Fruit fly (Drosophila melanogaster) whole organism, embryonic: ENCODE results near the gene Alp10.

ENCODE experiments used
- Atf3 ChIP-seq: fragments of 200-800 bp; sonication (Bioruptor generic); optimal IDR thresholded peaks from 3 replicates; lab custom pipeline; 2016; ENCODE audit warnings: missing biosample characterization, missing genetic modification characterization
- B-H2 ChIP-seq: fragments of 200-800 bp; sonication (Bioruptor generic); optimal IDR thresholded peaks from 2 replicates; lab custom pipeline; 2018; ENCODE audit warnings: missing biosample characterization, mild to moderate bottlenecking, missing genetic modification characterization
- CG10267 ChIP-seq: fragments of 200-800 bp; sonication (Bioruptor generic); optimal IDR thresholded peaks from 2 replicates; lab custom pipeline; 2018; ENCODE audit warnings: missing biosample characterization, mild to moderate bottlenecking, missing genetic modification characterization, moderate library complexity
- CG10366 ChIP-seq: fragments of 200-800 bp; sonication (Bioruptor generic); IDR thresholded peaks from 2 replicates; pipeline ENCODE4 v1.3.6; 2022; ENCODE audit warnings: missing biosample characterization, missing genetic modification characterization
- CG11093 ChIP-seq: fragments of 200-800 bp; sonication (Bioruptor generic); IDR thresholded peaks from 3 replicates; pipeline ENCODE4 v1.3.6; 2022; ENCODE audit warnings: missing biosample characterization, missing genetic modification characterization
- CG14441 ChIP-seq: fragments of 200-800 bp; sonication (Bioruptor generic); IDR thresholded peaks from 2 replicates; pipeline ENCODE4 v1.3.6; 2022; ENCODE audit warnings: missing biosample characterization, missing genetic modification characterization
- CG15696 ChIP-seq: fragments of 200-800 bp; sonication (Bioruptor generic); optimal IDR thresholded peaks from 2 replicates; lab custom pipeline; 2019; ENCODE audit warnings: missing biosample characterization, mild to moderate bottlenecking, missing genetic modification characterization, moderate library complexity
- CG17385 ChIP-seq: fragments of 200-800 bp; sonication (Bioruptor generic); optimal IDR thresholded peaks from 3 replicates; lab custom pipeline; 2018; ENCODE audit warnings: missing biosample characterization, mild to moderate bottlenecking, missing genetic modification characterization
- CG17612 ChIP-seq: fragments of 200-800 bp; sonication (Bioruptor generic); IDR thresholded peaks from 2 replicates; pipeline ENCODE4 v1.3.6; 2022; ENCODE audit warnings: missing biosample characterization, missing genetic modification characterization
- CG17912 ChIP-seq: fragments of 200-800 bp; sonication (Bioruptor generic); optimal IDR thresholded peaks from 2 replicates; lab custom pipeline; 2018; ENCODE audit warnings: missing biosample characterization, mild to moderate bottlenecking, missing genetic modification characterization
- CG18011 ChIP-seq: fragments of 200-800 bp; sonication (Bioruptor generic); optimal IDR thresholded peaks from 2 replicates; lab custom pipeline; 2017; ENCODE audit warnings: missing biosample characterization, missing genetic modification characterization, mild to moderate bottlenecking, moderate library complexity, missing genotype
- CG31365 ChIP-seq: fragments of 200-800 bp; sonication (Bioruptor generic); optimal IDR thresholded peaks from 2 replicates; lab custom pipeline; 2018; ENCODE audit warnings: missing biosample characterization, mild to moderate bottlenecking, missing genetic modification characterization
- CG33557 ChIP-seq: fragments of 200-800 bp; sonication (Bioruptor generic); optimal IDR thresholded peaks from 2 replicates; lab custom pipeline; 2019; ENCODE audit warnings: missing biosample characterization, mild to moderate bottlenecking, missing genetic modification characterization, moderate library complexity
- CG3407 ChIP-seq: fragments of 200-800 bp; sonication (Bioruptor generic); optimal IDR thresholded peaks from 2 replicates; lab custom pipeline; 2018; ENCODE audit warnings: missing biosample characterization, mild to moderate bottlenecking, missing genetic modification characterization
- CG9727 ChIP-seq: fragments of 200-800 bp; sonication (Bioruptor generic); optimal IDR thresholded peaks from 3 replicates; lab custom pipeline; 2017; ENCODE audit warnings: missing biosample characterization, mild to moderate bottlenecking, missing genetic modification characterization
- H15 ChIP-seq: fragments of 200-800 bp; sonication (Bioruptor generic); IDR thresholded peaks from 3 replicates; pipeline ENCODE4 v1.3.6; 2022; ENCODE audit warnings: missing biosample characterization, missing genetic modification characterization
- Hey ChIP-seq: fragments of 200-800 bp; sonication (Bioruptor generic); optimal IDR thresholded peaks from 3 replicates; lab custom pipeline; 2018; ENCODE audit warnings: missing biosample characterization, mild to moderate bottlenecking, missing genetic modification characterization
- HmgD ChIP-seq: fragments of 200-800 bp; sonication (Bioruptor generic); optimal IDR thresholded peaks from 3 replicates; lab custom pipeline; 2016; ENCODE audit warnings: missing biosample characterization, missing genetic modification characterization
- Hr78 ChIP-seq, 2 experiments: fragments of 200-800 bp in 1 of 2; fragments of >200 bp in 1 of 2; sonication (Bioruptor generic) in 1 of 2; optimal IDR thresholded peaks; 2 replicates each; lab custom pipeline; 2017 to 2019; ENCODE audit warnings: missing biosample characterization in 2 of 2, missing genetic modification characterization in 2 of 2, mild to moderate bottlenecking in 1 of 2, moderate library complexity in 1 of 2
- Mad ChIP-seq: fragments of 200-800 bp; sonication (Bioruptor generic); optimal IDR thresholded peaks from 2 replicates; lab custom pipeline; 2016; ENCODE audit warnings: missing biosample characterization, missing genetic modification characterization
- Mes4 ChIP-seq: fragments of 200-800 bp; sonication (Bioruptor generic); optimal IDR thresholded peaks from 2 replicates; lab custom pipeline; 2016; ENCODE audit warnings: missing biosample characterization, missing genetic modification characterization
- NK7.1 ChIP-seq: fragments of 200-800 bp; sonication (Bioruptor generic); optimal IDR thresholded peaks from 3 replicates; lab custom pipeline; 2016; ENCODE audit warnings: missing biosample characterization, missing genetic modification characterization
- Nf-YA ChIP-seq: fragments of 200-800 bp; sonication (Bioruptor generic); IDR thresholded peaks from 2 replicates; pipeline ENCODE4 v1.3.6; 2022; ENCODE audit warnings: missing biosample characterization, missing genetic modification characterization
- Oli ChIP-seq: fragments of 200-800 bp; sonication (Bioruptor generic); optimal IDR thresholded peaks from 2 replicates; lab custom pipeline; 2018; ENCODE audit warnings: missing biosample characterization, mild to moderate bottlenecking, missing genetic modification characterization, moderate library complexity
- Opbp ChIP-seq: fragments of 200-800 bp; sonication (Bioruptor generic); IDR thresholded peaks from 3 replicates; pipeline ENCODE4 v1.3.6; 2022; ENCODE audit warnings: missing biosample characterization, missing genetic modification characterization; ENCODE audit not compliant: partially characterized antibody
- Poxn ChIP-seq: fragments of 200-800 bp; sonication (Bioruptor generic); IDR thresholded peaks from 2 replicates; pipeline ENCODE4 v1.3.6; 2022; ENCODE audit warnings: missing biosample characterization, missing genetic modification characterization
- Sry-β ChIP-seq: fragments of 200-800 bp; sonication (Bioruptor generic); optimal IDR thresholded peaks from 2 replicates; lab custom pipeline; 2018; ENCODE audit warnings: missing biosample characterization, mild to moderate bottlenecking, missing genetic modification characterization, moderate library complexity
- Trl ChIP-seq, 3 experiments: fragments of >200 bp in 2 of 3; fragments of 200-800 bp in 1 of 3; sonication (Bioruptor generic) in 1 of 3; optimal IDR thresholded peaks; 2 replicates in 1 of 3; 3 replicates in 2 of 3; lab custom pipeline; 2016 to 2017; ENCODE audit warnings: missing biosample characterization in 1 of 3, missing genetic modification characterization in 1 of 3
- al ChIP-seq: fragments of 200-800 bp; sonication (Bioruptor generic); IDR thresholded peaks from 2 replicates; pipeline ENCODE4 v1.3.6; 2022; ENCODE audit warnings: missing biosample characterization, missing genetic modification characterization
- bsh ChIP-seq, 2 experiments: fragments of 200-800 bp; sonication (Bioruptor generic); optimal IDR thresholded peaks; 2 replicates each; lab custom pipeline; 2017 to 2018; ENCODE audit warnings: mild to moderate bottlenecking in 2 of 2, missing biosample characterization in 2 of 2, missing genetic modification characterization in 2 of 2, moderate library complexity in 1 of 2
- chn ChIP-seq: fragments of 200-800 bp; sonication (Bioruptor generic); optimal IDR thresholded peaks from 2 replicates; lab custom pipeline; 2016; ENCODE audit warnings: missing biosample characterization, missing genetic modification characterization
- crol ChIP-seq: fragments of 200-800 bp; sonication (Bioruptor generic); IDR thresholded peaks from 2 replicates; pipeline ENCODE4 v1.3.6; 2022; ENCODE audit warnings: missing biosample characterization, missing genetic modification characterization
- gfzf ChIP-seq: fragments of 200-800 bp; sonication (Bioruptor generic); optimal IDR thresholded peaks from 2 replicates; lab custom pipeline; 2016; ENCODE audit warnings: missing biosample characterization, mild to moderate bottlenecking, missing genetic modification characterization, moderate library complexity
- hbn ChIP-seq: fragments of 200-800 bp; sonication (Bioruptor generic); IDR thresholded peaks from 2 replicates; pipeline ENCODE4 v1.3.6; 2022; ENCODE audit warnings: missing biosample characterization, missing genetic modification characterization; ENCODE audit not compliant: partially characterized antibody
- hkb ChIP-seq, 2 experiments: fragments of 200-800 bp in 1 of 2; fragments of >200 bp in 1 of 2; sonication (Bioruptor generic) in 1 of 2; IDR thresholded peaks in 1 of 2; optimal IDR thresholded peaks in 1 of 2; 2 replicates each; pipeline versions ENCODE4 v1.3.6 to Lab custom; 2017 to 2022; ENCODE audit warnings: missing biosample characterization in 1 of 2, missing genetic modification characterization in 1 of 2
- hth ChIP-seq: fragments of >200 bp; optimal IDR thresholded peaks from 2 replicates; lab custom pipeline; 2017; ENCODE audit warnings: inconsistent platforms
- jigr1 ChIP-seq: fragments of 200-800 bp; sonication (Bioruptor generic); IDR thresholded peaks from 3 replicates; pipeline ENCODE4 v1.3.6; 2022; ENCODE audit warnings: missing biosample characterization, missing genetic modification characterization
- jing ChIP-seq: fragments of 200-800 bp; sonication (Bioruptor generic); optimal IDR thresholded peaks from 2 replicates; lab custom pipeline; 2018; ENCODE audit warnings: missing biosample characterization, mild to moderate bottlenecking, missing genetic modification characterization
- ken ChIP-seq: fragments of 200-800 bp; sonication (Bioruptor generic); IDR thresholded peaks from 3 replicates; pipeline ENCODE4 v1.3.6; 2022; ENCODE audit warnings: missing biosample characterization, missing genetic modification characterization
- lab ChIP-seq: fragments of 200-800 bp; sonication (Bioruptor generic); optimal IDR thresholded peaks from 3 replicates; lab custom pipeline; 2017; ENCODE audit warnings: missing biosample characterization, missing genetic modification characterization, mild to moderate bottlenecking, moderate library complexity, missing genetic modification reagents
- maf-S ChIP-seq: fragments of 200-800 bp; sonication (Bioruptor generic); optimal IDR thresholded peaks from 2 replicates; lab custom pipeline; 2016; ENCODE audit warnings: missing biosample characterization, missing genetic modification characterization
- nerfin-1 ChIP-seq: fragments of 200-800 bp; sonication (Bioruptor generic); optimal IDR thresholded peaks from 3 replicates; lab custom pipeline; 2019; ENCODE audit warnings: missing biosample characterization, mild to moderate bottlenecking, missing genetic modification characterization, moderate library complexity
- odd ChIP-seq: fragments of 200-800 bp; sonication (Bioruptor generic); optimal IDR thresholded peaks from 2 replicates; lab custom pipeline; 2017; ENCODE audit warnings: missing biosample characterization, mild to moderate bottlenecking, missing genetic modification characterization
- pnt ChIP-seq: fragments of 200-800 bp; sonication (Bioruptor generic); optimal IDR thresholded peaks from 3 replicates; lab custom pipeline; 2016; ENCODE audit warnings: missing biosample characterization, missing genetic modification characterization
- scrt ChIP-seq: fragments of 200-800 bp; sonication (Bioruptor generic); optimal IDR thresholded peaks from 2 replicates; lab custom pipeline; 2018; ENCODE audit warnings: missing biosample characterization, mild to moderate bottlenecking, missing genetic modification characterization, moderate library complexity
- sna ChIP-seq: fragments of 200-800 bp; sonication (Bioruptor generic); IDR thresholded peaks from 2 replicates; pipeline ENCODE4 v1.3.6; 2022; ENCODE audit warnings: missing biosample characterization, missing genetic modification characterization; ENCODE audit not compliant: partially characterized antibody
- sob ChIP-seq: fragments of 200-800 bp; sonication (Bioruptor generic); IDR thresholded peaks from 2 replicates; pipeline ENCODE4 v1.3.6; 2022; ENCODE audit warnings: missing biosample characterization, missing genetic modification characterization
- stwl ChIP-seq: fragments of 200-800 bp; sonication (Bioruptor generic); optimal IDR thresholded peaks from 3 replicates; lab custom pipeline; 2018; ENCODE audit warnings: missing biosample characterization, mild to moderate bottlenecking, missing genetic modification characterization, moderate library complexity
- unpg ChIP-seq: fragments of 200-800 bp; sonication (Bioruptor generic); optimal IDR thresholded peaks from 3 replicates; lab custom pipeline; 2018; ENCODE audit warnings: missing biosample characterization, mild to moderate bottlenecking, missing genetic modification characterization, moderate library complexity
- zfh1 ChIP-seq: fragments of 200-800 bp; sonication (Bioruptor generic); IDR thresholded peaks from 3 replicates; pipeline ENCODE4 v1.3.6; 2022; ENCODE audit warnings: missing biosample characterization, missing genetic modification characterization

The Alp10 gene

DNA sequence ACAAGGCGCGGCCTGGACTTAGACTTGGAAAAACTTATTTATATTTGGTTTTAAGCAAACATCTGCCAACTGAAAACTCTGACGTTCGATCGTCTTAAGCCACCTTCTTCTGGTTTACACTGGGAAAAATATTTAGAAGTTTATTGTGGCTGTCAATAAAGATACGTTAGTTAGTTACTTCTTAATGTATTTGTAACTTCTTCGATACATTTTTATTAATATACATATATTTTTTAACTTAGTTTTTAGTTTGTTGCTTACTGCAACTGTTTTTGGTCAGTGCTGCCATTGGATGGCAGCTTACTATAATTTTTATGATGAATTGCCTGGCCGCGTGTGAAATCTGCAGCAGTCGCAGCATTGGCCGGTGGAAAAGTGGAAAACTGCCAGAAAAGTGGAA is 14.4 kb upstream of the Alp10 start (continued):
- TF ChIP-seq CG9727 (no peak), ken (GFP tag; lab: Robert Waterston, UW) (no peak), Sry-β (GFP tag; lab: Kevin White, UChicago) (no peak), CG15696 (tag; lab: Kevin White, UChicago) (no peak), Trl (optimal IDR thresholded peaks at IDR 0.05; lab: Kevin White, UChicago) (no peak), Trl (GFP tag; optimal IDR thresholded peaks at IDR 0.05; lab: Kevin White, UChicago) (no peak), Opbp (GFP tag; lab: Robert Waterston, UW) (no peak), jing (no peak), Oli (tag; lab: Kevin White, UChicago) (peak; percentile 22), CG18011 (no peak), unpg (GFP tag; lab: Kevin White, UChicago) (peak; percentile 39), CG33557 (GFP tag; lab: Kevin White, UChicago) (no peak), lab (GFP tag; lab: Kevin White, UChicago) (no peak), Atf3 (GFP tag; lab: Kevin White, UChicago) (no peak), stwl (tag; lab: Kevin White, UChicago) (no peak), CG31365 (tag; lab: Kevin White, UChicago) (no peak), B-H2 (GFP tag; lab: Kevin White, UChicago) (no peak), CG17612 (GFP tag; lab: Robert Waterston, UW) (no peak), Mes4 (no peak), Hey (tag; lab: Kevin White, UChicago) (no peak), odd (no peak), CG17912 (GFP tag; lab: Kevin White, UChicago) (no peak), CG10267 (peak; percentile 11), maf-S (GFP tag; lab: Kevin White, UChicago) (no peak), jigr1 (GFP tag; lab: Robert Waterston, UW) (no peak), CG3407 (GFP tag; lab: Kevin White, UChicago) (no peak), HmgD (no peak), bsh (GFP tag; optimal IDR thresholded peaks at IDR 0.05; lab: Kevin White, UChicago) (peak in 1 of 2 experiments; percentile 61), CG11093 (GFP tag; lab: Robert Waterston, UW) (no peak), CG17385 (GFP tag; lab: Kevin White, UChicago) (peak; percentile 6), Hr78 (GFP tag; optimal IDR thresholded peaks at IDR 0.05; lab: Kevin White, UChicago) (no peak), nerfin-1 (tag; lab: Kevin White, UChicago) (no peak), zfh1 (GFP tag; lab: Robert Waterston, UW) (0 out of 3 replicates have a peak, but pooled peaks have one; percentile 39), hth (lab: Kevin White, UChicago) (no peak), Poxn (GFP tag; lab: Robert Waterston, UW) (no peak), H15 (GFP tag; lab: Robert Waterston, UW) (no peak), Nf-YA (no peak), chn (GFP tag; lab: Kevin White, UChicago) (no peak), sna (GFP tag; lab: Robert Waterston, UW) (no peak), CG14441 (GFP tag; lab: Robert Waterston, UW) (0 out of 2 replicates have a peak, but pooled peaks have one; percentile 26), pnt (GFP tag; lab: Kevin White, UChicago) (no peak), Mad (no peak), crol (GFP tag; lab: Robert Waterston, UW) (no peak), scrt (no peak), NK7.1 (GFP tag; lab: Kevin White, UChicago) (no peak), sob (GFP tag; lab: Robert Waterston, UW) (no peak), hbn (GFP tag; lab: Robert Waterston, UW) (no peak), CG10366 (GFP tag; lab: Robert Waterston, UW) (no peak; the same call in 1 of the 2 replicates), hkb (optimal IDR thresholded peaks at IDR 0.05; lab: Kevin White, UChicago) (no peak), hkb (GFP tag; IDR thresholded peaks at IDR 0.05; lab: Robert Waterston, UW) (peak; percentile 41; the same call in 1 of the 2 replicates), al (no peak), gfzf (no peak)
